Fruit fly (Drosophila melanogaster) Kc167 (cell line): ENCODE results near the gene DEF8.

ENCODE experiments used
- Myc ChIP-seq: fragments of >200 bp; optimal IDR thresholded peaks from 2 replicates; lab custom pipeline; 2017; ENCODE audit warnings: missing external identifiers
- Sin3A ChIP-seq: fragments of >200 bp; optimal IDR thresholded peaks from 2 replicates; lab custom pipeline; 2018; ENCODE audit warnings: missing external identifiers
- insv ChIP-seq: fragments of >200 bp; optimal IDR thresholded peaks from 3 replicates; lab custom pipeline; 2018; ENCODE audit warnings: missing external identifiers
- psq ChIP-seq: fragments of >200 bp; optimal IDR thresholded peaks from 2 replicates; lab custom pipeline; 2017; ENCODE audit warnings: missing external identifiers

- TF ChIP-seq Myc (no peak), insv (lab: Kevin White, UChicago) (no peak), psq (lab: Kevin White, UChicago) (no peak), Sin3A (lab: Kevin White, UChicago) (no peak)
These were observed 7.3 kb downstream of the DEF8 start for dm6 chr3L:12139232-12139698.
